Worm (Caenorhabditis elegans) whole organism, L4 larva: ENCODE data around the gene D1025.10.
A peak's percentile ranks its signal among the peaks of the same experiment; 100 is the strongest.

Source experiments
- F37D6.2 ChIP-seq: sonication (generic microtip); optimal IDR thresholded peaks from 2 replicates; lab custom pipeline; 2016; ENCODE audit warnings: mild to moderate bottlenecking, missing genetic modification characterization, missing compliant biosample characterization
- Y48G9A.11 ChIP-seq: fragments of 200-800 bp; sonication (Bioruptor generic); IDR thresholded peaks from 2 replicates; pipeline ENCODE4 v1.3.6; 2022; ENCODE audit warnings: missing genetic modification reagents, missing genetic modification characterization, missing compliant biosample characterization
- ZK337.2 ChIP-seq: fragments of 200-800 bp; sonication (Bioruptor generic); IDR thresholded peaks from 2 replicates; pipeline ENCODE4 v1.3.6; 2022; ENCODE audit warnings: missing genetic modification reagents, missing genetic modification characterization, missing compliant biosample characterization
- aha-1 ChIP-seq: fragments of 150-350 bp; peaks from one replicate; lab custom pipeline; 2014; ENCODE audit warnings: missing biosample characterization, missing genetic modification characterization
- aly-2 ChIP-seq: sonication (generic microtip); optimal IDR thresholded peaks from 2 replicates; lab custom pipeline; 2018; ENCODE audit warnings: missing biosample characterization, missing genetic modification characterization
- daf-16 ChIP-seq, 3 experiments: sonication (generic microtip); optimal IDR thresholded peaks; 2 replicates each; lab custom pipeline; 2016 to 2017; ENCODE audit warnings: missing genetic modification characterization in 3 of 3, missing genetic modification reagents in 3 of 3, mild to moderate bottlenecking in 2 of 3, missing compliant biosample characterization in 2 of 3, missing biosample characterization in 1 of 3, moderate library complexity in 1 of 3
- dmd-6 ChIP-seq: fragments of 200-800 bp; sonication (Bioruptor generic); IDR thresholded peaks from 2 replicates; pipeline ENCODE4 v1.3.6; 2022; ENCODE audit warnings: missing genetic modification reagents, missing genetic modification characterization, missing compliant biosample characterization
- dmd-9 ChIP-seq: fragments of 200-800 bp; sonication (Bioruptor generic); IDR thresholded peaks from 2 replicates; pipeline ENCODE4 v1.3.6; 2022; ENCODE audit warnings: missing genetic modification reagents, missing genetic modification characterization, missing compliant biosample characterization
- egl-27 ChIP-seq: sonication (generic microtip); optimal IDR thresholded peaks from 3 replicates; lab custom pipeline; 2017; ENCODE audit warnings: missing biosample characterization, missing genetic modification reagents, missing genetic modification characterization
- egl-43 ChIP-seq: fragments of 200-800 bp; sonication (Bioruptor generic); IDR thresholded peaks from 2 replicates; pipeline ENCODE4 v1.3.6; 2022; ENCODE audit warnings: missing genetic modification reagents, missing genetic modification characterization, missing compliant biosample characterization
- fkh-10 ChIP-seq: fragments of 150-350 bp; optimal IDR thresholded peaks from 2 replicates; lab custom pipeline; 2014; ENCODE audit warnings: missing biosample characterization, missing genetic modification reagents, missing genetic modification characterization
- hif-1 ChIP-seq, 2 experiments: sonication (generic microtip); optimal IDR thresholded peaks; 2 replicates each; lab custom pipeline; 2016 to 2017; ENCODE audit warnings: missing compliant biosample characterization in 2 of 2, missing genetic modification characterization in 2 of 2, missing genetic modification reagents in 2 of 2, missing genotype in 2 of 2, mild to moderate bottlenecking in 1 of 2
- hmg-1.1 ChIP-seq: fragments of 200-800 bp; sonication (Bioruptor generic); IDR thresholded peaks from 2 replicates; pipeline ENCODE4 v1.3.6; 2022; ENCODE audit warnings: missing genetic modification reagents, missing genetic modification characterization, missing compliant biosample characterization
- lim-7 ChIP-seq: fragments of 200-800 bp; sonication (Bioruptor generic); IDR thresholded peaks from 2 replicates; pipeline ENCODE4 v1.3.6; 2022; ENCODE audit warnings: missing genetic modification characterization, missing compliant biosample characterization
- lin-13 ChIP-seq: fragments of 150-350 bp; optimal IDR thresholded peaks from 2 replicates; lab custom pipeline; 2014; ENCODE audit warnings: missing biosample characterization, missing genetic modification reagents, missing genetic modification characterization
- lir-3 ChIP-seq: sonication (generic microtip); optimal IDR thresholded peaks from 2 replicates; lab custom pipeline; 2016; ENCODE audit warnings: mild to moderate bottlenecking, missing genetic modification characterization, missing compliant biosample characterization
- madf-9 ChIP-seq: fragments of 200-800 bp; sonication (Bioruptor generic); conservative IDR thresholded peaks from 2 replicates; pipeline ENCODE4 v1.3.6; 2022; ENCODE audit warnings: missing genetic modification reagents, missing genetic modification characterization, missing compliant biosample characterization
- mdl-1 ChIP-seq, 2 experiments: fragments of 150-350 bp in 1 of 2; sonication (generic microtip) in 1 of 2; optimal IDR thresholded peaks; 2 replicates each; lab custom pipeline; 2014 to 2017; ENCODE audit warnings: missing biosample characterization in 2 of 2, missing genetic modification characterization in 2 of 2
- mep-1 ChIP-seq: fragments of 150-350 bp; sonication (generic microtip); optimal IDR thresholded peaks from 3 replicates; lab custom pipeline; 2014; ENCODE audit warnings: missing biosample characterization, missing genetic modification characterization
- mxl-2 ChIP-seq: fragments of 200-800 bp; sonication (Bioruptor generic); conservative IDR thresholded peaks from 2 replicates; pipeline ENCODE4 v1.3.6; 2022; ENCODE audit warnings: missing genetic modification reagents, missing genetic modification characterization, missing compliant biosample characterization
- mxl-3 ChIP-seq: fragments of 200-800 bp; sonication (Bioruptor generic); optimal IDR thresholded peaks from 2 replicates; lab custom pipeline; 2018; ENCODE audit warnings: mild to moderate bottlenecking, missing genetic modification characterization, missing compliant biosample characterization
- nhr-102 ChIP-seq: sonication (generic microtip); optimal IDR thresholded peaks from 2 replicates; lab custom pipeline; 2016; ENCODE audit warnings: mild to moderate bottlenecking, missing genetic modification characterization, moderate library complexity, missing compliant biosample characterization
- nhr-25 ChIP-seq: sonication (generic microtip); optimal IDR thresholded peaks from 2 replicates; lab custom pipeline; 2017; ENCODE audit warnings: missing genetic modification characterization, mild to moderate bottlenecking, missing compliant biosample characterization, antibody characterized with exemption, moderate library complexity, borderline replicate concordance; ENCODE audit not compliant: insufficient read depth
- nhr-28 ChIP-seq: fragments of 150-350 bp; optimal IDR thresholded peaks from 2 replicates; lab custom pipeline; 2014; ENCODE audit warnings: missing biosample characterization, missing genetic modification characterization
- nhr-41 ChIP-seq: fragments of 200-800 bp; sonication (Bioruptor generic); IDR thresholded peaks from 2 replicates; pipeline ENCODE4 v1.3.6; 2022; ENCODE audit warnings: missing genetic modification reagents, missing genetic modification characterization, missing compliant biosample characterization
- php-3 ChIP-seq: fragments of 200-800 bp; sonication (Bioruptor generic); IDR thresholded peaks from 2 replicates; pipeline ENCODE4 v1.3.6; 2022; ENCODE audit warnings: missing genetic modification reagents, missing genetic modification characterization, missing compliant biosample characterization
- pqm-1 ChIP-seq: sonication (generic microtip); optimal IDR thresholded peaks from 2 replicates; lab custom pipeline; 2017; ENCODE audit warnings: missing biosample characterization, missing genetic modification characterization
- sdz-12 ChIP-seq: fragments of 200-800 bp; sonication (Bioruptor generic); optimal IDR thresholded peaks from 2 replicates; lab custom pipeline; 2018; ENCODE audit warnings: mild to moderate bottlenecking, missing genetic modification characterization, missing compliant biosample characterization
- set-16 ChIP-seq: fragments of 200-800 bp; sonication (Bioruptor generic); IDR thresholded peaks from 2 replicates; pipeline ENCODE4 v1.3.6; 2022; ENCODE audit warnings: missing genetic modification reagents, missing genetic modification characterization, missing compliant biosample characterization
- snpc-1.2 ChIP-seq: fragments of 200-800 bp; sonication (Bioruptor generic); IDR thresholded peaks from 2 replicates; pipeline ENCODE4 v1.3.6; 2022; ENCODE audit warnings: missing genetic modification reagents, missing genetic modification characterization, missing compliant biosample characterization
- unc-39 ChIP-seq: sonication (generic microtip); optimal IDR thresholded peaks from 2 replicates; lab custom pipeline; 2017; ENCODE audit warnings: missing biosample characterization, missing genetic modification characterization
- unc-62 ChIP-seq, 3 experiments: fragments of 150-350 bp in 1 of 3; sonication (generic microtip); optimal IDR thresholded peaks in 2 of 3; peaks in 1 of 3; 1 replicate in 1 of 3; 2 replicates in 2 of 3; lab custom pipeline; 2014 to 2017; ENCODE audit warnings: missing biosample characterization in 3 of 3, missing genetic modification characterization in 3 of 3, missing genetic modification reagents in 3 of 3, missing genotype in 1 of 3
- zfp-2 ChIP-seq: sonication (generic microtip); optimal IDR thresholded peaks from 2 replicates; lab custom pipeline; 2016; ENCODE audit warnings: mild to moderate bottlenecking, missing genetic modification characterization, missing compliant biosample characterization
- zfp-3 ChIP-seq: fragments of 200-800 bp; sonication (Bioruptor generic); conservative IDR thresholded peaks from 2 replicates; pipeline ENCODE4 v1.3.6; 2022; ENCODE audit warnings: missing genetic modification reagents, missing genetic modification characterization, missing compliant biosample characterization
- zip-11 ChIP-seq: fragments of 200-800 bp; sonication (Bioruptor generic); IDR thresholded peaks from 2 replicates; pipeline ENCODE4 v1.3.6; 2022; ENCODE audit warnings: missing genetic modification characterization, missing compliant biosample characterization
- zip-2 ChIP-seq: fragments of 150-350 bp; optimal IDR thresholded peaks from 2 replicates; lab custom pipeline; 2014; ENCODE audit warnings: missing biosample characterization, missing genetic modification characterization

D1025.10 gene

DNA sequence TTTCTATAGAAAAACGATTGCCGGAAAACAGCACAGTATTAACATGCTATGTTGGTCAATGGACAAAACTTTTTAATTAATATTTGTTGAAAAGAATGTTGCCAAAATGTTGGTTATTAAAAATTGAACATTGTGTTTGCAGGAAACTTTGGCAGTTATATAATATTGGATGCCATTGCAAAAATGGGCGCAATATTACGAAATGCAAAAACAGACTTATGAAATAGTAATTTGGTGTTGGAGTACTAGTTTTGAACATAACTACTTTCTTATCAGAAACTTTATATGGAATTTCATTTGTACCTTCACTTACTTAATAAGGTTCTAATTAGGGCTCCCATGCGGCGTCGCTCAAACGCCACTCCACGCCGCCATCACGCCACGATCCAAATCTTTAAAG lies 6.3 kb upstream of the D1025.10 start:
- no peak for TF ChIP-seq lin-13
- peak; percentile 93 for TF ChIP-seq zip-2
- no peak for TF ChIP-seq nhr-102 (tag; lab: Kevin White, UChicago)
- no peak for TF ChIP-seq unc-39 (tag; lab: Kevin White, UChicago)
- no peak for TF ChIP-seq aly-2 (tag; lab: Kevin White, UChicago)

DNA sequence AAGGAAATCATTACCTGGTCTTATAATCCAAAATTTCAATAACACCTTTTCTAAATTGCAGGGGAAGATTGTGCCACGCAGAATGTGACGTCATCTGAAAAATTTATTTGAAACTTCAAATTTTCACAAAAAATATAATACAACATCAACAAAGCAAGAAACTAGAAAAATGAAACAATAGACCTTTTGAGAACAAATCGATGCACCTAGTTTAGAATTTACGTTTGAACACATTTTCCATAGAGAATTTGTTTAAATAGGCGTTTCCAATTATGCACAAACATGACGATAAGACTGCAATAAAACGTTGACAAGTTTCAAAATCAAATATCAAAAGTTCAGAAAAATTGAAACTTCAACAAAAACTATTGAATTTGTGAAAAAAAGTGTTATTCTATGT lies 3.8 kb upstream of the D1025.10 start, which contains the start of gene fbxa-141:
TSS of gene fbxa-141 (minus strand) at position 101 of the 400 bp plus-strand sequence.
- TF ChIP-seq unc-62 (GFP tag; optimal IDR thresholded peaks at IDR 0.05 in 1 of 2; lab: Kevin White, UChicago) (peak in 1 of 2 experiments; percentile 9), unc-62 (tag; optimal IDR thresholded peaks at IDR 0.05; lab: Kevin White, UChicago) (no peak), lir-3 (tag; lab: Kevin White, UChicago) (no peak), zip-11 (GFP tag; lab: Robert Waterston, UW) (no peak), sdz-12 (GFP tag; lab: Kevin White, UChicago) (no peak), daf-16 (GFP tag; optimal IDR thresholded peaks at IDR 0.05; lab: Kevin White, UChicago) (no peak), daf-16 (tag; optimal IDR thresholded peaks at IDR 0.05; lab: Kevin White, UChicago) (peak; percentile 17), dmd-6 (GFP tag; lab: Robert Waterston, UW) (no peak), F37D6.2 (tag; lab: Kevin White, UChicago) (no peak), zfp-3 (GFP tag; lab: Robert Waterston, UW) (no peak)

DNA sequence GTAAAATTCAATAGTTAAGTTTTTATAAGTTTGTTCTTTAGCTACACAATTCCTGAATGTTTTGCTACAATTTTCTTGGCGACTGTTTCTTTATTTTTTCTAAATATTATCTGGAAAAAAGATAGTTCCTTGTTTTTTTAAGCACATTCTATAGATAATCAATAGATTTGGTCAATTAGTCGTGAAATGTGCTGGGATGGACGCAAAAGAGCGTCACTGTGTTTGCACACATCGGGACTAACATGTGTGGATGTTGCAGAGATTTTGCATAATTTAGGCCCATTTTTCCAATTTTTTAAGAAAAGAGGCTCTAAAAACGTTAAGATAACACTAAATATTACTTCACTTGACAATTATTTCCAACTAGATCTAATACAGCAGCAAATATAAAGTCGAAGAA lies 3.2 kb upstream of the D1025.10 start:
- TF ChIP-seq snpc-1.2 (GFP tag; lab: Robert Waterston, UW) (no peak), aha-1 (tag; lab: Kevin White, UChicago) (peak; percentile 19), unc-62 (GFP tag; optimal IDR thresholded peaks at IDR 0.05 in 1 of 2; lab: Kevin White, UChicago) (peak in 1 of 2 experiments; percentile 84), unc-62 (tag; optimal IDR thresholded peaks at IDR 0.05; lab: Kevin White, UChicago) (no peak), mep-1 (peak; percentile 46), hmg-1.1 (GFP tag; lab: Robert Waterston, UW) (peak; percentile 30; the same call in 1 of the 2 replicates), fkh-10 (GFP tag; lab: Kevin White, UChicago) (peak; percentile 29)

DNA sequence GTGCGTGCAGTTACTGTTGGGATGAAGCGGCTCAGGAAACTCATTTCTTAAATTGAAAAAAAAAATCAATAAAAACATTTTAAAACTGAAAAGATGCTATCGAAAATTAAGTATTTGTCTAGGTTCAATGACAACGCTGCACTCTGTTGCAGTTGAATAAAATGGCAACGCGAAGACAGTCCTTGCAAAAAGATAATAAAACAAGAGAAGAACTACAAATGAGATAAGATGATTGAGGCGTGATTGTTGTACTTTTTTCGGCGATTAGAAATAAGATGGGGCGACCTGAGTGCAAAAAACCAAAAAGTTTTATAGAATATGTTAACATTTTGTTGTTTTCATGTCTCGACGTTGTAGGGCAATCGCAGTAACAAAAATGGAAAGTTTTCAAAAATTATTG lies 1.6 kb upstream of the D1025.10 start, which contains the start of gene gcsh-1:
TSS of gene gcsh-1 (minus strand) at position 46 of the 400 bp plus-strand sequence.
- TF ChIP-seq nhr-25 (tag; lab: Kevin White, UChicago) = no peak
- TF ChIP-seq dmd-9 (GFP tag; lab: Robert Waterston, UW) = no peak
- no peak for TF ChIP-seq mep-1
- peak; percentile 56 for TF ChIP-seq dmd-6 (GFP tag; lab: Robert Waterston, UW)
- no peak for TF ChIP-seq Y48G9A.11 (GFP tag; lab: Robert Waterston, UW)
- no peak for TF ChIP-seq F37D6.2 (tag; lab: Kevin White, UChicago)
- TF ChIP-seq nhr-28 (tag; lab: Kevin White, UChicago) = peak; percentile 67
- TF ChIP-seq php-3 = no peak
- TF ChIP-seq unc-62 (GFP tag; optimal IDR thresholded peaks at IDR 0.05 in 1 of 2; lab: Kevin White, UChicago) = no peak
- no peak for TF ChIP-seq unc-62 (tag; optimal IDR thresholded peaks at IDR 0.05; lab: Kevin White, UChicago)
- peak; percentile 44 for TF ChIP-seq pqm-1 (tag; lab: Kevin White, UChicago)
- no peak for TF ChIP-seq mdl-1 (tag; optimal IDR thresholded peaks at IDR 0.05; lab: Kevin White, UChicago)
- TF ChIP-seq zfp-2 = no peak
- TF ChIP-seq mxl-3 (GFP tag; lab: Kevin White, UChicago) = no peak
- no peak for TF ChIP-seq snpc-1.2 (GFP tag; lab: Robert Waterston, UW)
- TF ChIP-seq mxl-2 (GFP tag; lab: Robert Waterston, UW) = no peak

DNA sequence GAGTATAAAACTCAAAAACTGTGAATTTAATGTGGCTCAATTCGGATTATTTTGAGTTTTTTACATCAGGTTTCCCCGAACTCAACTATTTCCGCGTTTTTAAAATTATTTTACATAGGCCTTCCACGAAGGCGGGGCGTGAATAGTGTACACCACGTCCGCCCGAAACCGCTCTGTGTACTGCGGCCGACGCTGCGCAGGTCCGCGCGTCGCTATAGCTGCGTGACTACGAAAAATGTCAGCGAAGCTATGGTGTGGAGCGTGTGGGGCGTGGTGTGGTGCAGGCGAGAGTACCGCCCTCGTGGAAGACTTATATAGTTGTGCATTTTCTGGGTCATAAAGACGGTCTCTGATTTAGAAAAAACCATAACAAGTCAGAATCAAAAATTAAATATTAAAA lies 1.2 kb downstream of the D1025.10 start:
- TF ChIP-seq ZK337.2 (GFP tag; lab: Robert Waterston, UW) (no peak), hif-1 (tag; optimal IDR thresholded peaks at IDR 0.05; lab: Kevin White, UChicago) (no peak), madf-9 (GFP tag; lab: Robert Waterston, UW) (no peak), egl-27 (tag; lab: Kevin White, UChicago) (no peak), egl-43 (0 out of 2 replicates have a peak, but pooled peaks have one; percentile 10), nhr-41 (GFP tag; lab: Robert Waterston, UW) (no peak), lim-7 (no peak), aha-1 (tag; lab: Kevin White, UChicago) (peak; percentile 85), lin-13 (no peak), php-3 (no peak), set-16 (peak; percentile 36)
